Fruit fly (Drosophila melanogaster) whole organism, embryonic: ENCODE data around the gene Cralbp.

Experiments
- ATbp ChIP-seq: fragments of 200-800 bp; sonication (Bioruptor generic); optimal IDR thresholded peaks from 2 replicates; lab custom pipeline; 2017; ENCODE audit warnings: missing biosample characterization, mild to moderate bottlenecking, missing genetic modification characterization, missing genetic modification reagents
- Awh ChIP-seq: fragments of 200-800 bp; sonication (Bioruptor generic); IDR thresholded peaks from 2 replicates; pipeline ENCODE4, ENCODE4 v1.3.6; 2022; ENCODE audit warnings: missing biosample characterization, missing genetic modification characterization
- BtbVII ChIP-seq: fragments of 200-800 bp; sonication (Bioruptor generic); optimal IDR thresholded peaks from 3 replicates; lab custom pipeline; 2017; ENCODE audit warnings: missing biosample characterization, mild to moderate bottlenecking, missing genetic modification characterization
- CG10147 ChIP-seq: fragments of 200-800 bp; sonication (Bioruptor generic); optimal IDR thresholded peaks from 2 replicates; lab custom pipeline; 2019; ENCODE audit warnings: missing biosample characterization, mild to moderate bottlenecking, missing genetic modification characterization, moderate library complexity
- CG11504 ChIP-seq: fragments of 200-800 bp; sonication (Bioruptor generic); optimal IDR thresholded peaks from 3 replicates; lab custom pipeline; 2019; ENCODE audit warnings: missing biosample characterization, mild to moderate bottlenecking, missing genetic modification characterization, moderate library complexity
- CG11696 ChIP-seq: fragments of 200-800 bp; sonication (Bioruptor generic); IDR thresholded peaks from 2 replicates; pipeline ENCODE4 v1.3.6; 2022; ENCODE audit warnings: missing biosample characterization, missing genetic modification characterization
- CG12299 ChIP-seq: fragments of 200-800 bp; sonication (Bioruptor generic); optimal IDR thresholded peaks from 2 replicates; lab custom pipeline; 2018; ENCODE audit warnings: missing biosample characterization, mild to moderate bottlenecking, missing genetic modification characterization
- CG12659 ChIP-seq: fragments of 200-800 bp; sonication (Bioruptor generic); optimal IDR thresholded peaks from 3 replicates; lab custom pipeline; 2017; ENCODE audit warnings: mild to moderate bottlenecking, missing biosample characterization, missing genetic modification reagents, missing genetic modification characterization
- CG13287 ChIP-seq: fragments of 200-800 bp; sonication (Bioruptor generic); IDR thresholded peaks from 2 replicates; pipeline ENCODE4 v1.3.6; 2022; ENCODE audit warnings: missing biosample characterization, missing genetic modification characterization; ENCODE audit not compliant: partially characterized antibody
- CG16779 ChIP-seq: fragments of 200-800 bp; sonication (Bioruptor generic); IDR thresholded peaks from 2 replicates; pipeline ENCODE4 v1.3.6; 2022; ENCODE audit warnings: missing biosample characterization, missing genetic modification characterization
- CG16863 ChIP-seq: fragments of 200-800 bp; sonication (Bioruptor generic); optimal IDR thresholded peaks from 3 replicates; lab custom pipeline; 2016; ENCODE audit warnings: missing biosample characterization, missing genetic modification characterization
- CG2116 ChIP-seq: fragments of 200-800 bp; sonication (Bioruptor generic); optimal IDR thresholded peaks from 3 replicates; lab custom pipeline; 2018; ENCODE audit warnings: missing biosample characterization, mild to moderate bottlenecking, missing genetic modification characterization
- CG2120 ChIP-seq: fragments of 200-800 bp; sonication (Bioruptor generic); optimal IDR thresholded peaks from 3 replicates; lab custom pipeline; 2016; ENCODE audit warnings: missing biosample characterization, missing genetic modification characterization
- CG2875 ChIP-seq: fragments of 200-800 bp; sonication (Bioruptor generic); optimal IDR thresholded peaks from 2 replicates; lab custom pipeline; 2017; ENCODE audit warnings: missing biosample characterization, mild to moderate bottlenecking, missing genetic modification characterization, missing genetic modification reagents
- CG30403 ChIP-seq: fragments of 200-800 bp; sonication (Bioruptor generic); optimal IDR thresholded peaks from 3 replicates; lab custom pipeline; 2016; ENCODE audit warnings: missing biosample characterization, missing genetic modification characterization
- CG32532 ChIP-seq: fragments of 200-800 bp; sonication (Bioruptor generic); IDR thresholded peaks from 2 replicates; pipeline ENCODE4 v1.3.6; 2022; ENCODE audit warnings: missing biosample characterization, missing genetic modification characterization
- CG3847 ChIP-seq: fragments of 200-800 bp; sonication (Bioruptor generic); IDR thresholded peaks from 2 replicates; pipeline ENCODE4 v1.3.6; 2022; ENCODE audit warnings: missing biosample characterization, missing genetic modification characterization
- CG4424 ChIP-seq: fragments of 200-800 bp; sonication (Bioruptor generic); optimal IDR thresholded peaks from 3 replicates; lab custom pipeline; 2016; ENCODE audit warnings: missing biosample characterization, missing genetic modification characterization
- CG5180 ChIP-seq: fragments of 200-800 bp; sonication (Bioruptor generic); optimal IDR thresholded peaks from 3 replicates; lab custom pipeline; 2017; ENCODE audit warnings: missing biosample characterization, missing genetic modification characterization, mild to moderate bottlenecking, moderate library complexity, missing genetic modification reagents
- CG5245 ChIP-seq: fragments of 200-800 bp; sonication (Bioruptor generic); optimal IDR thresholded peaks from 3 replicates; lab custom pipeline; 2016; ENCODE audit warnings: missing biosample characterization, missing genetic modification characterization
- CG6791 ChIP-seq: fragments of 200-800 bp; sonication (Bioruptor generic); IDR thresholded peaks from 3 replicates; pipeline ENCODE4 v1.3.6; 2022; ENCODE audit warnings: missing biosample characterization, missing genetic modification characterization; ENCODE audit not compliant: partially characterized antibody
- CG7556 ChIP-seq: fragments of 200-800 bp; sonication (Bioruptor generic); optimal IDR thresholded peaks from 2 replicates; lab custom pipeline; 2017; ENCODE audit warnings: missing biosample characterization, mild to moderate bottlenecking, missing genetic modification characterization
- CG7786 ChIP-seq: fragments of 200-800 bp; sonication (Bioruptor generic); optimal IDR thresholded peaks from 2 replicates; lab custom pipeline; 2016; ENCODE audit warnings: missing biosample characterization, missing genetic modification characterization
- CG7987 ChIP-seq: fragments of 200-800 bp; sonication (Bioruptor generic); optimal IDR thresholded peaks from 2 replicates; lab custom pipeline; 2018; ENCODE audit warnings: missing biosample characterization, mild to moderate bottlenecking, missing genetic modification characterization, moderate library complexity
- CG8089 ChIP-seq: fragments of 200-800 bp; sonication (Bioruptor generic); optimal IDR thresholded peaks from 3 replicates; lab custom pipeline; 2016; ENCODE audit warnings: missing biosample characterization, missing genetic modification characterization
- CoRest ChIP-seq: fragments of 200-800 bp; sonication (Bioruptor generic); optimal IDR thresholded peaks from 3 replicates; lab custom pipeline; 2018; ENCODE audit warnings: missing biosample characterization, mild to moderate bottlenecking, missing genetic modification characterization, moderate library complexity
- D ChIP-seq, 2 experiments: fragments of 200-800 bp in 1 of 2; fragments of >200 bp in 1 of 2; sonication (Bioruptor generic) in 1 of 2; optimal IDR thresholded peaks; 2 replicates in 1 of 2; 3 replicates in 1 of 2; lab custom pipeline; 2017; ENCODE audit warnings: mild to moderate bottlenecking in 1 of 2, missing biosample characterization in 1 of 2, missing genetic modification characterization in 1 of 2, missing genetic modification reagents in 1 of 2
- Dll ChIP-seq: fragments of 200-800 bp; sonication (Bioruptor generic); IDR thresholded peaks from 4 replicates; pipeline ENCODE4 v1.3.6; 2022; ENCODE audit warnings: missing biosample characterization, missing genetic modification characterization; ENCODE audit not compliant: partially characterized antibody
- Doc3 ChIP-seq: fragments of 200-800 bp; sonication (Bioruptor generic); IDR thresholded peaks from 3 replicates; pipeline ENCODE4 v1.3.6; 2022; ENCODE audit warnings: missing biosample characterization, missing genetic modification characterization; ENCODE audit not compliant: partially characterized antibody
- MESR4 ChIP-seq: fragments of 200-800 bp; sonication (Bioruptor generic); optimal IDR thresholded peaks from 2 replicates; lab custom pipeline; 2018; ENCODE audit warnings: missing biosample characterization, mild to moderate bottlenecking, missing genetic modification characterization, moderate library complexity
- Med ChIP-seq: fragments of 200-800 bp; sonication (Bioruptor generic); peaks from one replicate; lab custom pipeline; 2016; ENCODE audit warnings: missing biosample characterization, missing genetic modification characterization, mild to moderate bottlenecking, inconsistent platforms, moderate library complexity
- Nf-YC ChIP-seq: fragments of 200-800 bp; optimal IDR thresholded peaks from 3 replicates; lab custom pipeline; 2019; ENCODE audit warnings: missing biosample characterization, mild to moderate bottlenecking, missing genetic modification characterization, moderate library complexity
- Opbp ChIP-seq: fragments of 200-800 bp; sonication (Bioruptor generic); IDR thresholded peaks from 3 replicates; pipeline ENCODE4 v1.3.6; 2022; ENCODE audit warnings: missing biosample characterization, missing genetic modification characterization; ENCODE audit not compliant: partially characterized antibody
- PHDP ChIP-seq: fragments of 200-800 bp; sonication (Bioruptor generic); optimal IDR thresholded peaks from 3 replicates; lab custom pipeline; 2018; ENCODE audit warnings: missing biosample characterization, mild to moderate bottlenecking, missing genetic modification characterization, moderate library complexity
- fru ChIP-seq: fragments of >200 bp; optimal IDR thresholded peaks from 2 replicates; lab custom pipeline; 2017
- gem ChIP-seq: fragments of 200-800 bp; sonication (Bioruptor generic); optimal IDR thresholded peaks from 2 replicates; lab custom pipeline; 2019; ENCODE audit warnings: missing biosample characterization, mild to moderate bottlenecking, missing genetic modification characterization, moderate library complexity
- h ChIP-seq: fragments of >200 bp; optimal IDR thresholded peaks from 2 replicates; lab custom pipeline; 2017
- insv ChIP-seq, 2 experiments: fragments of 200-800 bp; sonication (Bioruptor generic); optimal IDR thresholded peaks; 3 replicates each; lab custom pipeline; 2016 to 2018; ENCODE audit warnings: missing biosample characterization in 2 of 2, missing genetic modification characterization in 2 of 2
- inv ChIP-seq: fragments of 200-800 bp; sonication (Bioruptor generic); IDR thresholded peaks from 2 replicates; pipeline ENCODE4 v1.3.6; 2022; ENCODE audit warnings: missing biosample characterization, missing genetic modification characterization; ENCODE audit not compliant: partially characterized antibody
- lilli ChIP-seq: fragments of 200-800 bp; sonication (Bioruptor generic); optimal IDR thresholded peaks from 3 replicates; lab custom pipeline; 2016; ENCODE audit warnings: missing biosample characterization, missing genetic modification characterization
- pfk ChIP-seq: fragments of 200-800 bp; sonication (Bioruptor generic); optimal IDR thresholded peaks from 2 replicates; lab custom pipeline; 2018; ENCODE audit warnings: missing biosample characterization, mild to moderate bottlenecking, missing genetic modification characterization, moderate library complexity
- tgo ChIP-seq: fragments of 200-800 bp; sonication (Bioruptor generic); IDR thresholded peaks from 3 replicates; pipeline ENCODE4 v1.3.6; 2022; ENCODE audit warnings: missing biosample characterization, missing genetic modification characterization
- tin ChIP-seq: fragments of 200-800 bp; sonication (Bioruptor generic); optimal IDR thresholded peaks from 3 replicates; lab custom pipeline; 2016; ENCODE audit warnings: missing biosample characterization, missing genetic modification characterization
- unpg ChIP-seq: fragments of 200-800 bp; sonication (Bioruptor generic); optimal IDR thresholded peaks from 3 replicates; lab custom pipeline; 2018; ENCODE audit warnings: missing biosample characterization, mild to moderate bottlenecking, missing genetic modification characterization, moderate library complexity
- vvl ChIP-seq: fragments of 200-800 bp; sonication (Bioruptor generic); IDR thresholded peaks from 2 replicates; pipeline ENCODE4 v1.3.6; 2022; ENCODE audit warnings: missing biosample characterization, missing genetic modification characterization
- yki ChIP-seq: fragments of >200 bp; optimal IDR thresholded peaks from 3 replicates; lab custom pipeline; 2018

Gene Cralbp

DNA sequence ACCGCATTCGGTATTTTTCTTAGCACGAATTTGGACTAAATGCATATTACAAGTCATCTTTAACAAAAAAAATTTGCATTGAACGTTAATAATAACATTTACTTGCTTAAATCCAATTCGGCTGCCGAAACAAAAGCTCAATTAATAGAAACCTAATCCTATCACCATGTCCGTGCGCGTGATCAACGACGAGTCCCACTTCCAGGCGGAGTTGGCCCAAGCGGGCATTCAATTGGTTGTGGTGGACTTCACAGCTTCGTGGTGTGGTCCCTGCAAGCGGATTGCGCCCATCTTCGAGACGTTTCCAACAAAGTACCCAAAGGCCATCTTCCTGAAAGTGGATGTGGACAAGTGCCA lies 20.7 kb downstream of the Cralbp start, which contains the start of gene Txl (continued):
- TF ChIP-seq D (optimal IDR thresholded peaks at IDR 0.05; lab: Kevin White, UChicago): no peak
- no peak for TF ChIP-seq D (GFP tag; optimal IDR thresholded peaks at IDR 0.05; lab: Kevin White, UChicago)
- peak; percentile 60 for TF ChIP-seq MESR4 (GFP tag; lab: Kevin White, UChicago)
- TF ChIP-seq inv (GFP tag; lab: Robert Waterston, UW): no peak
- TF ChIP-seq CG12659 (GFP tag; lab: Kevin White, UChicago): peak; percentile 21
- no peak for TF ChIP-seq CG8089 (GFP tag; lab: Kevin White, UChicago)
- TF ChIP-seq CG10147 (GFP tag; lab: Kevin White, UChicago): no peak
- no peak for TF ChIP-seq CG5180 (GFP tag; lab: Kevin White, UChicago)
- no peak for TF ChIP-seq tin (GFP tag; lab: Kevin White, UChicago)

dm6 chr3L:5764922-5765843 lies 21.3 kb downstream of the Cralbp start, which contains the start of gene CG10576:
CG10576 (minus strand) TSS chr3L:5765702.
- no peak for TF ChIP-seq CG16779
- TF ChIP-seq CG30403 (GFP tag; lab: Kevin White, UChicago): peak; percentile 6
- TF ChIP-seq CG4424 (GFP tag; lab: Kevin White, UChicago): no peak
- no peak for TF ChIP-seq CG7786 (GFP tag; lab: Kevin White, UChicago)
- TF ChIP-seq fru (lab: Kevin White, UChicago): no peak
- no peak for TF ChIP-seq gem (tag; lab: Kevin White, UChicago)
- TF ChIP-seq tgo (GFP tag; lab: Robert Waterston, UW): no peak
- peak; percentile 39 for TF ChIP-seq CG2120 (GFP tag; lab: Kevin White, UChicago)
- TF ChIP-seq PHDP (tag; lab: Kevin White, UChicago): no peak
- TF ChIP-seq CG2875 (GFP tag; lab: Kevin White, UChicago): no peak
- TF ChIP-seq lilli (GFP tag; lab: Kevin White, UChicago): peak; percentile 24
- peak; percentile 54 for TF ChIP-seq D (optimal IDR thresholded peaks at IDR 0.05; lab: Kevin White, UChicago)
- TF ChIP-seq D (GFP tag; optimal IDR thresholded peaks at IDR 0.05; lab: Kevin White, UChicago): no peak
- TF ChIP-seq CG5245 (GFP tag; lab: Kevin White, UChicago): no peak
- TF ChIP-seq CG32532 (GFP tag; lab: Robert Waterston, UW): 0 out of 2 replicates have a peak, but pooled peaks have one; percentile 26
- TF ChIP-seq CoRest: no peak
- no peak for TF ChIP-seq CG12299 (tag; lab: Kevin White, UChicago)
- TF ChIP-seq unpg (GFP tag; lab: Kevin White, UChicago): no peak
- TF ChIP-seq Med (GFP tag; lab: Kevin White, UChicago): peak; percentile 86
- peak; percentile 73 for TF ChIP-seq Dll
- TF ChIP-seq CG12659 (GFP tag; lab: Kevin White, UChicago): peak; percentile 79
- peak; percentile 74 for TF ChIP-seq CG13287
- TF ChIP-seq pfk (GFP tag; lab: Kevin White, UChicago): no peak
- 0 out of 3 replicates have a peak, but pooled peaks have one; percentile 5 for TF ChIP-seq Opbp (GFP tag; lab: Robert Waterston, UW)
- no peak for TF ChIP-seq CG7556
- TF ChIP-seq CG16863: peak; percentile 36
- peak; percentile 46; the same call in 1 of the 3 replicates for TF ChIP-seq Doc3 (GFP tag; lab: Robert Waterston, UW)
- no peak for TF ChIP-seq yki (lab: Kevin White, UChicago)
- TF ChIP-seq CG3847: peak; percentile 53
- no peak for TF ChIP-seq Nf-YC (tag; lab: Kevin White, UChicago)
- TF ChIP-seq CG11696 (GFP tag; lab: Robert Waterston, UW): no peak
- TF ChIP-seq CG2116 (GFP tag; lab: Kevin White, UChicago): peak; percentile 78
- TF ChIP-seq vvl (GFP tag; lab: Robert Waterston, UW): 0 out of 2 replicates have a peak, but pooled peaks have one; percentile 23
- TF ChIP-seq ATbp (GFP tag; lab: Kevin White, UChicago): no peak
- no peak for TF ChIP-seq h (lab: Kevin White, UChicago)
- no peak for TF ChIP-seq Awh (GFP tag; lab: Robert Waterston, UW)
- TF ChIP-seq CG7987 (GFP tag; lab: Kevin White, UChicago): no peak
- no peak for TF ChIP-seq CG11504 (tag; lab: Kevin White, UChicago)
- no peak for TF ChIP-seq BtbVII
- TF ChIP-seq insv (GFP tag; optimal IDR thresholded peaks at IDR 0.05; lab: Kevin White, UChicago): peak in 1 of 2 experiments; percentile 6
- TF ChIP-seq CG6791: no peak
